Worm (Caenorhabditis elegans): ENCODE data around the gene F01G4.6.

DNA sequence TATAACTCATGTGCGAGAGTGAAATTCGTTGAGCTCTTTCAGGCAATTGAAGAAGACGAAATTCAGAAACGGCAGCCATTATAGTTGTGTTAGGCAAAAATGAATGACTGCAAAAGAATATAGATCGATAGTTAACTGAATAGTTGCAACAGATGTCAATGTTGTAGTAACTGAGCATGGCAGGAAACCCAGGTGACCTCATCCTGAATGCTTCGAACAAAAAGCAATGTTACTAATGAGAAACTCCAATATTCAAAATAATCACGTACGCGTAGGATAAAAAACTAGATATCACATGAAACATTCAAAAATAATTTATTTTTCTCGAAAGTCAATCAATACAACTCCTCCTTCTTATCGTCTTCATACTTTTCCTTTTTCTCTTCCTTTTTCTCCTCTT is 13.1 kb upstream of the F01G4.6 start, which contains the start of gene fbxb-9:
- no peak for TF ChIP-seq unc-62 (GFP tag; optimal IDR thresholded peaks at IDR 0.05)
- TF ChIP-seq nhr-237 (tag; optimal IDR thresholded peaks at IDR 0.05): no peak
- TF ChIP-seq ama-1 (optimal IDR thresholded peaks at IDR 0.05): no peak
- no peak for TF ChIP-seq egl-27 (tag; optimal IDR thresholded peaks at IDR 0.05)
- no peak for TF ChIP-seq snpc-4 (tag; optimal IDR thresholded peaks at IDR 0.05)
- no peak for TF ChIP-seq zag-1 (tag; optimal IDR thresholded peaks at IDR 0.05)
- TF ChIP-seq nhr-28 (tag; optimal IDR thresholded peaks at IDR 0.05): no peak
- TF ChIP-seq pqm-1 (tag; optimal IDR thresholded peaks at IDR 0.05): no peak
- no peak for TF ChIP-seq R02D3.7 (tag; optimal IDR thresholded peaks at IDR 0.05)
